Worm (Caenorhabditis elegans) whole organism, late embryonic: ENCODE data around the gene T21B4.15.

ENCODE experiments used
- ceh-24 ChIP-seq: sonication (generic microtip); optimal IDR thresholded peaks from 2 replicates; lab custom pipeline; 2016; ENCODE audit warnings: mild to moderate bottlenecking, missing genetic modification characterization, missing compliant biosample characterization
- hlh-30 ChIP-seq: sonication (generic microtip); optimal IDR thresholded peaks from 2 replicates; lab custom pipeline; 2017; ENCODE audit warnings: antibody characterized with exemption, missing genetic modification characterization, missing compliant biosample characterization; ENCODE audit not compliant: insufficient read depth
- unc-55 ChIP-seq: sonication (generic microtip); optimal IDR thresholded peaks from 2 replicates; lab custom pipeline; 2017; ENCODE audit warnings: missing biosample characterization, missing genetic modification reagents, missing genetic modification characterization
- zip-5 ChIP-seq: sonication (generic microtip); optimal IDR thresholded peaks from 2 replicates; lab custom pipeline; 2016; ENCODE audit warnings: missing genetic modification characterization, missing compliant biosample characterization

- TF ChIP-seq hlh-30 (tag; lab: Kevin White, UChicago) (no peak), ceh-24 (no peak), zip-5 (no peak), unc-55 (no peak)
These were observed 17.0 kb downstream of the T21B4.15 start, which contains the start of gene srh-68 for ce11 chrII:12507038-12507437.
